Worm (Caenorhabditis elegans): ENCODE measurements around the gene srh-105.

srh-105 gene

DNA sequence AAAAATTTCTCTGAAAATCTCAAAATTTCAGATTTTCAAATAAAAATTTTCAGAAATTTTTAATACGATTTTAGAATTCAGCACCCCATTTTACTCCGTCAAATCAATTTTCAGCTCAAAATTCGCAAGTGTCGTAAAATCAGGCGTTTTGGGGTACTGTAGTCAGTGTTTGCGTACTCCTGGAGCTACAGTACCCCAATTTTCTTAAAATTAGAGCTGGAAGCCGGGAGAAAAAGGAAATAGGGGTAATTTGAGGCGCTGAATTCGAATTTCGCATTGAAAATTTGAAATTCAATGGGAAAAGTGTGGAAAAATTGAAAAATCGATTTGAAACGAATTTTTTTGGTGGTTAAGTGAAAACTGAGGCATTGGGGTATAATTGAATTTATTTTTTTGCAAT lies 47.8 kb downstream of the srh-105 start:
- no peak for TF ChIP-seq mxl-2 (GFP tag; conservative IDR thresholded peaks at IDR 0.05)
- peak in 1 of 2 experiments; percentile 58 for TF ChIP-seq lsy-2 (tag; optimal IDR thresholded peaks at IDR 0.05)

DNA sequence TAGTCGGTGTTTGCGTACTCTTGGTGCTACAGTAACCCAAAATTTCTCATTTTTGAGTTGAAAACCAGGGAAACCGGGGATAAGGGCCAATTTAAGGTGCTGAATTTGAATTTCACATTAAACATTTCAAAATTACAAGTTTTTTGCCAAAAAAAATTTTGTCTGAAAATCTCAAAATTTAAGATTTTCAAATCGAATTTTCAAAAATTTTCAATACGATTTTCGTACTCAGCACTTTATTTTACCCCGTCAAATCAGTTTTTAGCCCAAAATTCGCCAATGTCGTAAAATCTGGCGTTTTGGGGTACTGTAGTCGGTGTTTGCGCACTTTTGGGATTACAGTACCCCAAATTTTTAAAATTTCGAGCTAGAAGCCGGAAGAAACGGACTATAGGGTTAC lies 48.3 kb downstream of the srh-105 start, which contains the start of gene W10D9.3:
Gene W10D9.3 (minus strand): TSS at position 101 of the 400 bp plus-strand sequence.
- TF ChIP-seq unc-62 (GFP tag; optimal IDR thresholded peaks at IDR 0.05 in 1 of 2) (peak in 1 of 2 experiments; percentile 73), unc-62 (tag; optimal IDR thresholded peaks at IDR 0.05) (no peak), ztf-7 (tag; optimal IDR thresholded peaks at IDR 0.05) (no peak), pqm-1 (tag; optimal IDR thresholded peaks at IDR 0.05) (no peak), madf-9 (GFP tag; conservative IDR thresholded peaks at IDR 0.05) (no peak), daf-16 (GFP tag; optimal IDR thresholded peaks at IDR 0.05) (no peak), daf-16 (tag; optimal IDR thresholded peaks at IDR 0.05) (no peak), egl-43 (GFP tag; IDR thresholded peaks at IDR 0.05) (no peak), zag-1 (tag; optimal IDR thresholded peaks at IDR 0.05) (no peak)

Measured in whole organism, L4 larva.